Worm (Caenorhabditis elegans) whole organism, late embryonic: Measurements from ENCODE around the gene R08C7.12.

Source experiments
- C08G9.2 ChIP-seq: sonication (generic microtip); optimal IDR thresholded peaks from 2 replicates; lab custom pipeline; 2016; ENCODE audit warnings: mild to moderate bottlenecking, missing genetic modification characterization, moderate library complexity, missing compliant biosample characterization
- K09A11.1 ChIP-seq: sonication (generic microtip); optimal IDR thresholded peaks from 2 replicates; lab custom pipeline; 2017; ENCODE audit warnings: antibody characterized with exemption, mild to moderate bottlenecking, missing genetic modification characterization, missing compliant biosample characterization; ENCODE audit not compliant: insufficient read depth
- ahr-1 ChIP-seq: sonication (generic microtip); optimal IDR thresholded peaks from 2 replicates; lab custom pipeline; 2016; ENCODE audit warnings: missing genetic modification characterization, missing compliant biosample characterization
- ceh-19 ChIP-seq: fragments of 200-800 bp; sonication (Bioruptor generic); optimal IDR thresholded peaks from 2 replicates; lab custom pipeline; 2018; ENCODE audit warnings: mild to moderate bottlenecking, missing genetic modification characterization, missing compliant biosample characterization
- ceh-2 ChIP-seq: sonication (generic microtip); optimal IDR thresholded peaks from 2 replicates; lab custom pipeline; 2016; ENCODE audit warnings: missing genotype, missing genetic modification characterization, missing compliant biosample characterization
- ceh-30 ChIP-seq: fragments of 150-350 bp; optimal IDR thresholded peaks from 2 replicates; lab custom pipeline; 2014; ENCODE audit warnings: missing biosample characterization, missing genetic modification characterization
- ceh-31 ChIP-seq: sonication (generic microtip); optimal IDR thresholded peaks from 2 replicates; lab custom pipeline; 2016; ENCODE audit warnings: missing genetic modification characterization, missing compliant biosample characterization
- ceh-34 ChIP-seq: sonication (generic microtip); optimal IDR thresholded peaks from 2 replicates; lab custom pipeline; 2016; ENCODE audit warnings: mild to moderate bottlenecking, missing genetic modification characterization, missing compliant biosample characterization
- ceh-48 ChIP-seq: sonication (generic microtip); optimal IDR thresholded peaks from 2 replicates; lab custom pipeline; 2016; ENCODE audit warnings: missing genetic modification characterization, inconsistent platforms, missing compliant biosample characterization
- ceh-9 ChIP-seq: sonication (generic microtip); optimal IDR thresholded peaks from 2 replicates; lab custom pipeline; 2016; ENCODE audit warnings: mild to moderate bottlenecking, missing genetic modification characterization, inconsistent platforms, missing compliant biosample characterization
- che-1 ChIP-seq: sonication (generic microtip); optimal IDR thresholded peaks from 2 replicates; lab custom pipeline; 2016; ENCODE audit warnings: mild to moderate bottlenecking, missing genetic modification characterization, missing compliant biosample characterization
- dmd-4 ChIP-seq: sonication (generic microtip); optimal IDR thresholded peaks from 2 replicates; lab custom pipeline; 2016; ENCODE audit warnings: borderline replicate concordance, missing genetic modification characterization, missing compliant biosample characterization
- dve-1 ChIP-seq: sonication (generic microtip); optimal IDR thresholded peaks from 2 replicates; lab custom pipeline; 2017; ENCODE audit warnings: antibody characterized with exemption, mild to moderate bottlenecking, missing genetic modification characterization, missing compliant biosample characterization
- elt-4 ChIP-seq: sonication (generic microtip); optimal IDR thresholded peaks from 2 replicates; lab custom pipeline; 2016; ENCODE audit warnings: missing genetic modification characterization, missing compliant biosample characterization
- ets-4 ChIP-seq: sonication (generic microtip); optimal IDR thresholded peaks from 2 replicates; lab custom pipeline; 2016; ENCODE audit warnings: missing genetic modification characterization, missing compliant biosample characterization
- gmeb-2 ChIP-seq: sonication (generic microtip); optimal IDR thresholded peaks from 2 replicates; lab custom pipeline; 2016; ENCODE audit warnings: missing genetic modification characterization, inconsistent platforms, missing compliant biosample characterization
- lim-6 ChIP-seq: sonication (generic microtip); optimal IDR thresholded peaks from 2 replicates; lab custom pipeline; 2016; ENCODE audit warnings: missing genetic modification characterization, missing compliant biosample characterization
- mec-3 ChIP-seq: sonication (generic microtip); optimal IDR thresholded peaks from 2 replicates; lab custom pipeline; 2016; ENCODE audit warnings: borderline replicate concordance, missing genetic modification characterization, missing compliant biosample characterization
- nfya-1 ChIP-seq: sonication (generic microtip); optimal IDR thresholded peaks from 2 replicates; lab custom pipeline; 2017; ENCODE audit warnings: missing genetic modification characterization, mild to moderate bottlenecking, missing compliant biosample characterization, antibody characterized with exemption, moderate library complexity
- nhr-232 ChIP-seq: sonication (generic microtip); optimal IDR thresholded peaks from 2 replicates; lab custom pipeline; 2016; ENCODE audit warnings: missing genetic modification characterization, missing compliant biosample characterization
- odd-2 ChIP-seq: sonication (generic microtip); optimal IDR thresholded peaks from 2 replicates; lab custom pipeline; 2017; ENCODE audit warnings: antibody characterized with exemption, mild to moderate bottlenecking, missing genetic modification characterization, missing compliant biosample characterization
- pag-3 ChIP-seq: sonication (generic microtip); optimal IDR thresholded peaks from 2 replicates; lab custom pipeline; 2016; ENCODE audit warnings: missing compliant biosample characterization, missing genetic modification characterization, borderline replicate concordance
- pat-9 ChIP-seq: fragments of 200-800 bp; sonication (Bioruptor generic); optimal IDR thresholded peaks from 2 replicates; lab custom pipeline; 2018; ENCODE audit warnings: mild to moderate bottlenecking, missing genetic modification characterization, moderate library complexity, missing compliant biosample characterization
- pax-1 ChIP-seq: fragments of 150-350 bp; optimal IDR thresholded peaks from 2 replicates; lab custom pipeline; 2014; ENCODE audit warnings: missing biosample characterization, missing genetic modification characterization
- pros-1 ChIP-seq: fragments of 150-350 bp; optimal IDR thresholded peaks from 2 replicates; lab custom pipeline; 2014; ENCODE audit warnings: missing biosample characterization, missing genetic modification reagents, missing genetic modification characterization
- ref-2 ChIP-seq: sonication (generic microtip); optimal IDR thresholded peaks from 2 replicates; lab custom pipeline; 2016; ENCODE audit warnings: missing genetic modification characterization, missing compliant biosample characterization
- rnt-1 ChIP-seq: sonication (generic microtip); optimal IDR thresholded peaks from 2 replicates; lab custom pipeline; 2016; ENCODE audit warnings: missing genetic modification characterization, missing compliant biosample characterization
- sdc-2 ChIP-seq: sonication (generic microtip); optimal IDR thresholded peaks from 2 replicates; lab custom pipeline; 2016; ENCODE audit warnings: missing genotype, missing genetic modification characterization, missing compliant biosample characterization
- sox-2 ChIP-seq: fragments of 200-800 bp; sonication (Bioruptor generic); IDR thresholded peaks from 2 replicates; pipeline ENCODE4 v1.3.6; 2022; ENCODE audit warnings: missing genetic modification reagents, missing genetic modification characterization, missing compliant biosample characterization
- tbx-2 ChIP-seq: sonication (generic microtip); optimal IDR thresholded peaks from 2 replicates; lab custom pipeline; 2016; ENCODE audit warnings: missing genetic modification characterization, missing compliant biosample characterization
- tbx-7 ChIP-seq: sonication (generic microtip); optimal IDR thresholded peaks from 2 replicates; lab custom pipeline; 2016; ENCODE audit warnings: missing genotype, missing genetic modification characterization, missing compliant biosample characterization
- unc-86 ChIP-seq: sonication (generic microtip); optimal IDR thresholded peaks from 2 replicates; lab custom pipeline; 2016; ENCODE audit warnings: missing genetic modification characterization, missing compliant biosample characterization
- zip-5 ChIP-seq: sonication (generic microtip); optimal IDR thresholded peaks from 2 replicates; lab custom pipeline; 2016; ENCODE audit warnings: missing genetic modification characterization, missing compliant biosample characterization

The R08C7.12 gene

ce11 chrIV:4411311-4411947 is 38.1 kb upstream of the R08C7.12 start:
- TF ChIP-seq ceh-48 (tag; lab: Kevin White, UChicago) (no peak), K09A11.1 (tag; lab: Kevin White, UChicago) (no peak), pros-1 (tag; lab: Kevin White, UChicago) (no peak), ref-2 (peak; percentile 0), nhr-232 (tag; lab: Kevin White, UChicago) (no peak), pat-9 (tag; lab: Kevin White, UChicago) (no peak)

ce11 chrIV:4411948-4412335 is 37.6 kb upstream of the R08C7.12 start:
- TF ChIP-seq pat-9 (tag; lab: Kevin White, UChicago): no peak
- TF ChIP-seq ets-4 (tag; lab: Kevin White, UChicago): no peak
- no peak for TF ChIP-seq che-1
- TF ChIP-seq zip-5 (tag; lab: Kevin White, UChicago): no peak
- no peak for TF ChIP-seq nfya-1

ce11 chrIV:4413114-4413513 is 36.4 kb upstream of the R08C7.12 start:
- TF ChIP-seq lim-6 (tag; lab: Kevin White, UChicago) (no peak), ceh-34 (no peak), nhr-232 (tag; lab: Kevin White, UChicago) (no peak), sox-2 (GFP tag; lab: Robert Waterston, UW) (no peak), tbx-2 (no peak), ets-4 (tag; lab: Kevin White, UChicago) (no peak), tbx-7 (tag; lab: Kevin White, UChicago) (no peak), ceh-31 (tag; lab: Kevin White, UChicago) (no peak), che-1 (no peak)

DNA sequence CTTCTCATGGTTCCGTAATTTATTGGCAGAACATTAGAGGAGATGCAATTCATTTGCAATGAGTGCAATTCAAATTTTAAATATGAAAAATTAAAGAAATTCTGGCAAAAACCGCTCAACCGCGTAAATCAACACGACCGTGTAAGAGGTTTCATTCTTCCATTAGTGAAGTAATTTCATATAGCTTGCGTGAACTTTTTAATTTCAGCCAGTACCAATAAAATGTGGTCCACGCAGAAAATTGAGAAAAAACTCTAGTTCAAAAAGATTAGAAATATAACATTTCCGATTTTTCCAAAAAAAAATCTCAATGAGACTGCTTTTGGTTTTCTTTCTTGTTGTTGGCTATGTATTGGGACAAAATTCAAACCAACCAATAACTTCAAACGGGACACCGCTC is 27.5 kb upstream of the R08C7.12 start, which contains the start of gene clec-175:
Gene clec-175, plus strand, starts transcription at position 301 of the 400 bp plus-strand sequence.
- TF ChIP-seq odd-2 (tag; lab: Kevin White, UChicago): no peak
- TF ChIP-seq ceh-19 (GFP tag; lab: Kevin White, UChicago): no peak
- TF ChIP-seq ahr-1 (tag; lab: Kevin White, UChicago): no peak
- no peak for TF ChIP-seq zip-5 (tag; lab: Kevin White, UChicago)
- no peak for TF ChIP-seq dmd-4 (tag; lab: Kevin White, UChicago)
- TF ChIP-seq ceh-9: no peak
- TF ChIP-seq rnt-1: no peak
- TF ChIP-seq gmeb-2 (tag; lab: Kevin White, UChicago): no peak
- TF ChIP-seq nfya-1: no peak
- no peak for TF ChIP-seq pag-3
- TF ChIP-seq pax-1: no peak

ce11 chrIV:4423026-4423425 is 26.5 kb upstream of the R08C7.12 start:
- no peak for TF ChIP-seq ceh-2 (tag; lab: Kevin White, UChicago)
- TF ChIP-seq mec-3 (tag; lab: Kevin White, UChicago): no peak
- no peak for TF ChIP-seq C08G9.2 (tag; lab: Kevin White, UChicago)
- TF ChIP-seq dve-1: no peak
- TF ChIP-seq unc-86: no peak
- TF ChIP-seq odd-2 (tag; lab: Kevin White, UChicago): no peak
- no peak for TF ChIP-seq pat-9 (tag; lab: Kevin White, UChicago)
- no peak for TF ChIP-seq sdc-2 (tag; lab: Kevin White, UChicago)
- TF ChIP-seq ceh-30 (tag; lab: Kevin White, UChicago): no peak
- no peak for TF ChIP-seq elt-4 (tag; lab: Kevin White, UChicago)
